Fruit fly (Drosophila melanogaster): ENCODE data around the gene AkhR.

DNA sequence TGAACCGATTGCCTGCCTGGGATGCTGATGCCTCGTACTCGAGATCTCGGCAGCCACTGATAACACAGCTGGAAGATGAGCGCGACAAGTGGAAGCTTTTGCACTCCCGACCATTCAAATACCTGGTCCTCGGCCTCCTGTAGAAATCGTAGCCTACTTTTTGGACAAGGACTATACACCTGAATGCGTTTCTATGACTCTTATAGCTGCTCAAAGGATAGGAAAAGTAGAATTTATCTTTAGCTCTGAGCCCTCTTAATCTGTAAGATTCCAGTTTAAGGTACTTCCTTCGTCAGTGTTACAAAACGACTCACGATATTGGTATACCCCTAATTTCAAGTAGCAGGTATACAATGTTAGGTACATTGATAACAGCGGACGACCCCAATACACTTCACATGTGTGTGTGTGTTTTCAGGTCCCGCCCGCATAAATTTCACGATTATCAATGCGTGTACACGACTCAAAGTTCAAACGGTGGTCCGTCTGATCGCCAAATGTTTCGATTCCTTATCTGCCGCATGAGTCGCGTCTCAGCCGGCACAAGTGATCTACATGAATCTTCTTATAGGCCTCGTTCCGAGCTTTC is at the start of gene AkhR:
- TF ChIP-seq CG10209 (GFP tag; optimal IDR thresholded peaks at IDR 0.05) (no peak), psq (GFP tag; optimal IDR thresholded peaks at IDR 0.05) (no peak), Dp (GFP tag; optimal IDR thresholded peaks at IDR 0.05) (no peak)

Measured in whole organism, embryonic.